Worm (Caenorhabditis elegans) whole organism, L1 larva: ENCODE measurements around the gene zip-8.

ENCODE experiments used
- C04F5.9 ChIP-seq: sonication (generic microtip); optimal IDR thresholded peaks from 2 replicates; lab custom pipeline; 2016; ENCODE audit warnings: missing genetic modification characterization, missing compliant biosample characterization
- C16A3.4 ChIP-seq: fragments of 150-350 bp; optimal IDR thresholded peaks from 2 replicates; lab custom pipeline; 2014; ENCODE audit warnings: missing biosample characterization, missing genetic modification characterization
- aha-1 ChIP-seq: fragments of 150-350 bp; optimal IDR thresholded peaks from 2 replicates; lab custom pipeline; 2014; ENCODE audit warnings: missing biosample characterization, missing genetic modification characterization
- ceh-82 ChIP-seq, 3 experiments: fragments of 150-350 bp in 1 of 3; sonication (generic microtip) in 2 of 3; optimal IDR thresholded peaks; 2 replicates each; lab custom pipeline; 2014 to 2017; ENCODE audit warnings: missing biosample characterization in 3 of 3, missing genetic modification characterization in 3 of 3
- ceh-88 ChIP-seq: fragments of 200-800 bp; sonication (Bioruptor generic); IDR thresholded peaks from 2 replicates; pipeline ENCODE4 v1.3.6; 2022; ENCODE audit warnings: missing genetic modification characterization, missing compliant biosample characterization
- dpl-1 ChIP-seq, 3 experiments: fragments of 150-350 bp in 2 of 3; sonication (generic microtip) in 1 of 3; optimal IDR thresholded peaks; 2 replicates each; lab custom pipeline; 2014 to 2017; ENCODE audit warnings: missing biosample characterization in 3 of 3, missing genetic modification characterization in 3 of 3, missing genetic modification reagents in 3 of 3
- dsc-1 ChIP-seq: sonication (generic microtip); optimal IDR thresholded peaks from 2 replicates; lab custom pipeline; 2016; ENCODE audit warnings: mild to moderate bottlenecking, missing genetic modification characterization, missing compliant biosample characterization
- egl-13 ChIP-seq: sonication (generic microtip); optimal IDR thresholded peaks from 2 replicates; lab custom pipeline; 2016; ENCODE audit warnings: missing genotype, missing genetic modification reagents, missing genetic modification characterization, missing compliant biosample characterization
- elt-2 ChIP-seq: sonication (generic microtip); optimal IDR thresholded peaks from 2 replicates; lab custom pipeline; 2016; ENCODE audit warnings: missing genetic modification characterization, mild to moderate bottlenecking, inconsistent platforms, missing compliant biosample characterization, missing genetic modification reagents
- elt-3 ChIP-seq, 6 experiments: fragments of 150-350 bp in 1 of 6; sonication (generic microtip); optimal IDR thresholded peaks; 2 replicates each; lab custom pipeline; 2017 to 2018; ENCODE audit warnings: missing biosample characterization in 6 of 6, missing genetic modification characterization in 6 of 6, inconsistent platforms in 1 of 6
- fkh-10 ChIP-seq: sonication (generic microtip); optimal IDR thresholded peaks from 2 replicates; lab custom pipeline; 2017; ENCODE audit warnings: missing biosample characterization, missing genetic modification reagents, missing genetic modification characterization
- fos-1 ChIP-seq: fragments of 150-350 bp; optimal IDR thresholded peaks from 2 replicates; lab custom pipeline; 2014; ENCODE audit warnings: missing biosample characterization, missing genetic modification characterization
- hlh-4 ChIP-seq: sonication (generic microtip); optimal IDR thresholded peaks from 2 replicates; lab custom pipeline; 2016; ENCODE audit warnings: mild to moderate bottlenecking, missing genetic modification characterization, missing compliant biosample characterization
- hpl-2 ChIP-seq: fragments of 150-350 bp; optimal IDR thresholded peaks from 2 replicates; lab custom pipeline; 2014; ENCODE audit warnings: missing biosample characterization, missing genetic modification reagents, missing genetic modification characterization
- isw-1 ChIP-seq: fragments of 200-800 bp; sonication (Bioruptor generic); IDR thresholded peaks from 2 replicates; pipeline ENCODE4 v1.3.6; 2022; ENCODE audit warnings: missing genetic modification characterization, missing compliant biosample characterization
- lin-13 ChIP-seq: fragments of 150-350 bp; optimal IDR thresholded peaks from 2 replicates; lab custom pipeline; 2014; ENCODE audit warnings: missing biosample characterization, missing genetic modification reagents, missing genetic modification characterization
- lin-14 ChIP-seq: fragments of 200-800 bp; sonication (Bioruptor generic); optimal IDR thresholded peaks from 2 replicates; lab custom pipeline; 2018; ENCODE audit warnings: mild to moderate bottlenecking, missing genetic modification characterization, moderate library complexity, missing compliant biosample characterization
- lin-15B ChIP-seq: fragments of 150-350 bp; sonication (generic microtip); optimal IDR thresholded peaks from 3 replicates; lab custom pipeline; 2014; ENCODE audit warnings: missing biosample characterization, missing genetic modification characterization
- lin-35 ChIP-seq, 2 experiments: fragments of 150-350 bp; optimal IDR thresholded peaks; 2 replicates each; lab custom pipeline; 2014; ENCODE audit warnings: missing biosample characterization in 2 of 2, missing genetic modification characterization in 2 of 2, missing genetic modification reagents in 2 of 2
- lin-39 ChIP-seq: fragments of 150-350 bp; optimal IDR thresholded peaks from 2 replicates; lab custom pipeline; 2014; ENCODE audit warnings: missing biosample characterization, missing genetic modification reagents, missing genetic modification characterization
- lir-3 ChIP-seq: sonication (generic microtip); optimal IDR thresholded peaks from 2 replicates; lab custom pipeline; 2016; ENCODE audit warnings: mild to moderate bottlenecking, missing genetic modification characterization, moderate library complexity, missing compliant biosample characterization; ENCODE audit not compliant: poor library complexity
- mef-2 ChIP-seq: fragments of 150-350 bp; optimal IDR thresholded peaks from 2 replicates; lab custom pipeline; 2014; ENCODE audit warnings: missing biosample characterization, missing genetic modification characterization
- mep-1 ChIP-seq: fragments of 150-350 bp; optimal IDR thresholded peaks from 2 replicates; lab custom pipeline; 2014; ENCODE audit warnings: missing biosample characterization, missing genetic modification characterization
- nhr-12 ChIP-seq: sonication (generic microtip); optimal IDR thresholded peaks from 2 replicates; lab custom pipeline; 2017; ENCODE audit warnings: missing biosample characterization, missing genetic modification characterization
- nhr-19 ChIP-seq: fragments of 200-800 bp; sonication (Bioruptor generic); conservative IDR thresholded peaks from 2 replicates; pipeline ENCODE4 v1.3.6; 2022; ENCODE audit warnings: missing genetic modification characterization, missing compliant biosample characterization
- nhr-20 ChIP-seq: sonication (generic microtip); optimal IDR thresholded peaks from 2 replicates; lab custom pipeline; 2016; ENCODE audit warnings: mild to moderate bottlenecking, missing genetic modification characterization, missing compliant biosample characterization
- nhr-47 ChIP-seq: sonication (generic microtip); optimal IDR thresholded peaks from 2 replicates; lab custom pipeline; 2016; ENCODE audit warnings: mild to moderate bottlenecking, missing genetic modification characterization, moderate library complexity, missing compliant biosample characterization
- nhr-71 ChIP-seq: sonication (generic microtip); optimal IDR thresholded peaks from 2 replicates; lab custom pipeline; 2016; ENCODE audit warnings: mild to moderate bottlenecking, missing genetic modification characterization, moderate library complexity, missing compliant biosample characterization
- nhr-76 ChIP-seq: sonication (generic microtip); optimal IDR thresholded peaks from 2 replicates; lab custom pipeline; 2017; ENCODE audit warnings: missing biosample characterization, missing genetic modification characterization
- nhr-85 ChIP-seq: sonication (generic microtip); peaks from one replicate; lab custom pipeline; 2016; ENCODE audit warnings: missing genetic modification characterization, inconsistent platforms, missing compliant biosample characterization
- nhr-90 ChIP-seq: sonication (generic microtip); optimal IDR thresholded peaks from 2 replicates; lab custom pipeline; 2016; ENCODE audit warnings: mild to moderate bottlenecking, missing genetic modification characterization, missing compliant biosample characterization; ENCODE audit not compliant: poor library complexity
- pag-3 ChIP-seq: sonication (generic microtip); optimal IDR thresholded peaks from 2 replicates; lab custom pipeline; 2017; ENCODE audit warnings: missing genetic modification characterization, mild to moderate bottlenecking, missing compliant biosample characterization, antibody characterized with exemption, borderline replicate concordance; ENCODE audit not compliant: insufficient read depth
- pax-3 ChIP-seq: fragments of 200-800 bp; sonication (Bioruptor generic); optimal IDR thresholded peaks from 2 replicates; lab custom pipeline; 2018; ENCODE audit warnings: mild to moderate bottlenecking, missing genetic modification characterization, moderate library complexity, missing compliant biosample characterization
- pqm-1 ChIP-seq: sonication (generic microtip); optimal IDR thresholded peaks from 3 replicates; lab custom pipeline; 2017; ENCODE audit warnings: missing biosample characterization, missing genetic modification characterization
- rnt-1 ChIP-seq: sonication (generic microtip); optimal IDR thresholded peaks from 2 replicates; lab custom pipeline; 2016; ENCODE audit warnings: mild to moderate bottlenecking, missing genetic modification characterization, moderate library complexity, missing compliant biosample characterization
- skn-1 ChIP-seq: fragments of 150-350 bp; optimal IDR thresholded peaks from 2 replicates; lab custom pipeline; 2014; ENCODE audit warnings: missing biosample characterization, missing genetic modification characterization
- snpc-4 ChIP-seq: fragments of 150-350 bp; optimal IDR thresholded peaks from 2 replicates; lab custom pipeline; 2014; ENCODE audit warnings: missing biosample characterization, missing genetic modification characterization
- snu-23 ChIP-seq: sonication (generic microtip); optimal IDR thresholded peaks from 2 replicates; lab custom pipeline; 2016; ENCODE audit warnings: missing genetic modification characterization, missing compliant biosample characterization
- sptf-1 ChIP-seq: fragments of 150-350 bp; optimal IDR thresholded peaks from 2 replicates; lab custom pipeline; 2014; ENCODE audit warnings: missing biosample characterization, missing genetic modification characterization
- sup-37 ChIP-seq: fragments of 200-800 bp; sonication (Bioruptor generic); optimal IDR thresholded peaks from 2 replicates; lab custom pipeline; 2018; ENCODE audit warnings: mild to moderate bottlenecking, missing genetic modification characterization, missing compliant biosample characterization
- swsn-7 ChIP-seq: sonication (generic microtip); optimal IDR thresholded peaks from 2 replicates; lab custom pipeline; 2016; ENCODE audit warnings: missing genetic modification characterization, missing compliant biosample characterization
- tlp-1 ChIP-seq: fragments of 150-350 bp; optimal IDR thresholded peaks from 2 replicates; lab custom pipeline; 2014; ENCODE audit warnings: missing biosample characterization, missing genetic modification characterization
- unc-30 ChIP-seq: sonication (generic microtip); optimal IDR thresholded peaks from 2 replicates; lab custom pipeline; 2017; ENCODE audit warnings: missing biosample characterization, missing genetic modification characterization
- unc-86 ChIP-seq: sonication (generic microtip); optimal IDR thresholded peaks from 2 replicates; lab custom pipeline; 2016; ENCODE audit warnings: missing genetic modification characterization, missing compliant biosample characterization
- vab-15 ChIP-seq: sonication (generic microtip); optimal IDR thresholded peaks from 2 replicates; lab custom pipeline; 2017; ENCODE audit warnings: missing genotype, mild to moderate bottlenecking, missing genetic modification characterization, missing compliant biosample characterization
- zag-1 ChIP-seq: fragments of 150-350 bp; optimal IDR thresholded peaks from 2 replicates; lab custom pipeline; 2014; ENCODE audit warnings: missing biosample characterization, missing genetic modification characterization
- zip-4 ChIP-seq: fragments of 200-800 bp; sonication (Bioruptor generic); optimal IDR thresholded peaks from 2 replicates; lab custom pipeline; 2018; ENCODE audit warnings: mild to moderate bottlenecking, missing genetic modification characterization, moderate library complexity, missing compliant biosample characterization

The zip-8 gene

DNA sequence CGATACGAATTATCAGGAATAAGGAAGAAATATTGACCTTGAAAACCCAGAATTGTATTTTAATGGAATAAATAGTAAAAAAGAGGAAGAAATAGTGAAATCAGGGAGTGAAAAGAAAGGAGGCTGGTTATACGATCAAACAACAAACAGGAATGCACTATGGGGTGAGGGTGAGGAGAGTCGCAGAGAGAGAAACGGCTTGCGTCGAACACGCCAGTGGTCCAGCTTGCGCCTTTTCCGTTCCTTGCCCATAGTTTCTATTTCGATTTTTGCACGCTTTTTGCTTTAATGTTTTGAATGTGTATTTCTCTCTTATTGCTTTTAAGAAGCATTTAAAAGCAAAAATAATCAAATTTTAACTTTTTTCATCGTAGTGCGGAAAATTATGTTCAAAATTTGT lies 25.1 kb upstream of the zip-8 start (continued):
- TF ChIP-seq rnt-1 (tag; lab: Kevin White, UChicago) (peak; percentile 83), swsn-7 (tag; lab: Kevin White, UChicago) (peak; percentile 75), snpc-4 (tag; lab: Kevin White, UChicago) (no peak), lin-15B (tag; lab: Kevin White, UChicago) (peak; percentile 55), nhr-19 (GFP tag; lab: Robert Waterston, UW) (peak; percentile 78), C16A3.4 (tag; lab: Kevin White, UChicago) (peak; percentile 92), ceh-88 (GFP tag; lab: Robert Waterston, UW) (peak; percentile 51; the same call in 1 of the 2 replicates), zip-4 (GFP tag; lab: Kevin White, UChicago) (no peak), dpl-1 (GFP tag; optimal IDR thresholded peaks at IDR 0.05; lab: Kevin White, UChicago) (peak; percentile 73 to 79 (median 76)), dsc-1 (peak; percentile 29), mef-2 (tag; lab: Kevin White, UChicago) (peak; percentile 7), ceh-82 (tag; optimal IDR thresholded peaks at IDR 0.05; lab: Kevin White, UChicago) (peak; percentile 50 to 88 (median 73)), lin-35 (GFP tag; optimal IDR thresholded peaks at IDR 0.05; lab: Kevin White, UChicago) (peak; percentile 84 to 89), fos-1 (tag; lab: Kevin White, UChicago) (peak; percentile 70), lin-13 (peak; percentile 82), lin-14 (GFP tag; lab: Kevin White, UChicago) (peak; percentile 92), skn-1 (tag; lab: Kevin White, UChicago) (peak; percentile 82), mep-1 (tag; lab: Kevin White, UChicago) (peak; percentile 49), tlp-1 (tag; lab: Kevin White, UChicago) (no peak)
- TF ChIP-seq, all 84 proteins: peak for 41

DNA sequence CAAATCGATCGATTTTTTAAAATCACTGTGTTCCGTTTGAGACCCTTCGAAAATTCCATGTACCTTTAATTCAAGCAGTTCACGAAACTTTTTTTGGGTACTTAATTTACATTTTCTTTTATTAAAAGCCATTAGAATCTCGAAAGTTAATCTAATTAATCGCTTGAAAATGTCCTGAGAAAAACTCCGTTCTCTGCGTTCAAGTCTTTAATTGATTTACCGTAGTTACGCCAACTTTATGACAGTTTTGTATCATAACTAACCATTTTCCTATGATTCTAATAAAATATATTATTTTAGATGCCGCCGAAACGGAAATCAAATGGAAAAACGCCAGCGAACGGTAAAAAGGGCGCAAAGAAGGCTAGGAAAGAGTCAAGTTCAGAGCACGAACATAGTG lies 24.6 kb upstream of the zip-8 start, which contains the start of gene jhdm-1:
Gene jhdm-1, plus strand, starts transcription at position 301 of the 400 bp plus-strand sequence.
- no peak for TF ChIP-seq hpl-2
- TF ChIP-seq lin-14 (GFP tag; lab: Kevin White, UChicago), result no peak
- no peak for TF ChIP-seq mef-2 (tag; lab: Kevin White, UChicago)
- TF ChIP-seq pag-3 (tag; lab: Kevin White, UChicago), result no peak
- no peak for TF ChIP-seq pax-3
- no peak for TF ChIP-seq nhr-20
- TF ChIP-seq zag-1 (tag; lab: Kevin White, UChicago), result no peak
- TF ChIP-seq unc-30 (tag; lab: Kevin White, UChicago), result no peak
- no peak for TF ChIP-seq snu-23 (GFP tag; lab: Kevin White, UChicago)
- TF ChIP-seq C16A3.4 (tag; lab: Kevin White, UChicago), result no peak
- no peak for TF ChIP-seq unc-86 (tag; lab: Kevin White, UChicago)
- no peak for TF ChIP-seq sptf-1
- TF ChIP-seq, all 84 proteins: peak for 0

DNA sequence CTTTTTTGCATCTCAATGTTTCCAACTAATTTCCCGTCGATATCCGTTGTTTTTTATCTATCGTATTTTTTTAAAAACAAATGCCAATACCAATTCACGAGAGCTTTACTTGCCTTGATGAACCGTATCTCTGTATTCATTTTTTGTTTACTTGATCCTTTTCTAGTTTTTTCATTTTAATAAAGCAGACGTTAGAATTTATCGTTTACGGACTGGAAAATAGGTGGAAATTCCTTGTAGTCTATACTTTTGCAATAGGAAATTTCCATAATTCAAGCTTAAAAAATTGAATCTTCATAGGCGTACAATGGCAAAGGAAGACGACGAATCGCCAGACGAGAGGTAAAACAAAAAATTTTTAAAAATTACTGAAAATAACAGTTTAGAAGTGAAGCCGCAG lies 18.9 kb upstream of the zip-8 start, which contains the start of gene algn-1:
Gene algn-1, plus strand, starts transcription at position 301 of the 400 bp plus-strand sequence.
- TF ChIP-seq pqm-1 (tag; lab: Kevin White, UChicago) (no peak), nhr-76 (tag; lab: Kevin White, UChicago) (no peak), isw-1 (GFP tag; lab: Robert Waterston, UW) (no peak), sptf-1 (no peak), elt-3 (tag; optimal IDR thresholded peaks at IDR 0.05; lab: Kevin White, UChicago) (no peak)

DNA sequence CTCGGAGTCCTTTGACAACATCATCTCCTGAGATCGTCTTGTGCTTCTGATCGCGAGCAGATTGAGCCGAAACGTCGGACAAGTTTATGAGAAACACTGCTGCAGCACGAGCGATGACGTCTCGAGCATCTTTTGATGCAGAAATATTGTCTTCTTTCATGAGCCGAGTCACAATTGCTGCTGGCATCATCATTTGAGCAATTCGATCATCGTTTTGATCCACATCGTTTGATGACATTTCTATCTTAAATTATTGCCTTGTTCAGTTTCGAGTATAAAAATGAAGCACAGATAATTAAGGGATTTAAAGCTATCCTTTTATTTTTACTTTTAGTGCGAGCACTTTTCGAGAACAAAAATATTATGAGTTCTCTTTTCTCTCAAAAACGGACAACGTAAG lies 16.1 kb upstream of the zip-8 start, which contains the start of gene T26A5.8:
Gene T26A5.8, minus strand, starts transcription at position 247 of the 400 bp plus-strand sequence.
- TF ChIP-seq nhr-12 (tag; lab: Kevin White, UChicago) (no peak), vab-15 (tag; lab: Kevin White, UChicago) (no peak), lir-3 (tag; lab: Kevin White, UChicago) (no peak), fkh-10 (GFP tag; lab: Kevin White, UChicago) (no peak), C16A3.4 (tag; lab: Kevin White, UChicago) (no peak), aha-1 (tag; lab: Kevin White, UChicago) (no peak), nhr-47 (tag; lab: Kevin White, UChicago) (peak; percentile 11), nhr-71 (tag; lab: Kevin White, UChicago) (peak; percentile 56), nhr-20 (no peak), egl-13 (no peak), nhr-90 (tag; lab: Kevin White, UChicago) (peak; percentile 12), lin-39 (no peak), hlh-4 (tag; lab: Kevin White, UChicago) (no peak), C04F5.9 (tag; lab: Kevin White, UChicago) (no peak), snu-23 (GFP tag; lab: Kevin White, UChicago) (peak; percentile 11), sup-37 (no peak), mef-2 (tag; lab: Kevin White, UChicago) (no peak), nhr-85 (peak; percentile 9), swsn-7 (tag; lab: Kevin White, UChicago) (no peak), elt-2 (tag; lab: Kevin White, UChicago) (peak; percentile 1)
